Worm (Caenorhabditis elegans): ENCODE data around the gene srw-4.

DNA sequence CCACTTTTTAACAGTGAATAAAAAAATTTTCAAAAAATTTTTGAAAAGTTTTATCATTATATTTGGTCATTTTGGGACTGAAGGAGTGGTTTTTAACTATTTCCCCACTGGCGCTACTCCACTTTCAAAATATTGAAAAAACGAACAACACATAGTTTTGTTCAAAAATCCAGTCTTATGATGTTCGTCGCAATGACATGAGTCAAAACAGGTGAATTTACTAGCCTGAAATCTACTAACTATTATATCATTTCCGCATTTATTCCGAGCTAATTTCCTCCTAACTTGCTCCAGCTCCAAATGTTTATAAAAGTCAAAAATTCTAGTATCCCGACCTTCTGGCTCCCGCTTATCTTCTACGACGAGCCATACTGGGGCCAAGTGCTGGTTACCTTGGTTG, 4.2 kb downstream of the srw-4 start, which contains the start of gene sre-24:
- TF ChIP-seq fax-1 (tag; optimal IDR thresholded peaks at IDR 0.05) (no peak), unc-55 (GFP tag; optimal IDR thresholded peaks at IDR 0.05) (no peak), dmd-4 (tag; optimal IDR thresholded peaks at IDR 0.05; ENCODE audit: borderline replicate concordance) (no peak), ama-1 (optimal IDR thresholded peaks at IDR 0.05) (no peak)
